Worm (Caenorhabditis elegans) whole organism, mixed stage, embryonic: ENCODE results near the gene C03B1.17.

ENCODE experiments used
- M03D4.4 ChIP-seq: sonication (generic microtip); optimal IDR thresholded peaks from 2 replicates; lab custom pipeline; 2017; ENCODE audit warnings: mild to moderate bottlenecking, missing genetic modification characterization, missing compliant biosample characterization
- bed-3 ChIP-seq: fragments of 200-800 bp; sonication (Bioruptor generic); optimal IDR thresholded peaks from 3 replicates; lab custom pipeline; 2018; ENCODE audit warnings: mild to moderate bottlenecking, missing genetic modification characterization, moderate library complexity, missing compliant biosample characterization
- ceh-39 ChIP-seq: fragments of 150-350 bp; optimal IDR thresholded peaks from 2 replicates; lab custom pipeline; 2014; ENCODE audit warnings: missing biosample characterization, missing genetic modification characterization
- ceh-43 ChIP-seq: fragments of 200-800 bp; sonication (Bioruptor generic); optimal IDR thresholded peaks from 2 replicates; lab custom pipeline; 2018; ENCODE audit warnings: mild to moderate bottlenecking, missing genetic modification characterization, moderate library complexity, missing compliant biosample characterization
- ceh-83 ChIP-seq: fragments of 200-800 bp; sonication (Bioruptor generic); optimal IDR thresholded peaks from 2 replicates; lab custom pipeline; 2018; ENCODE audit warnings: mild to moderate bottlenecking, missing genetic modification characterization, missing compliant biosample characterization
- ces-1 ChIP-seq: fragments of 150-350 bp; optimal IDR thresholded peaks from 2 replicates; lab custom pipeline; 2014; ENCODE audit warnings: missing biosample characterization, missing genetic modification reagents, missing genetic modification characterization
- cnd-1 ChIP-seq: fragments of 200-800 bp; sonication (Bioruptor generic); optimal IDR thresholded peaks from 2 replicates; lab custom pipeline; 2018; ENCODE audit warnings: mild to moderate bottlenecking, missing genetic modification characterization, missing compliant biosample characterization
- drap-1 ChIP-seq: fragments of 200-800 bp; sonication (Bioruptor generic); optimal IDR thresholded peaks from 3 replicates; lab custom pipeline; 2018; ENCODE audit warnings: mild to moderate bottlenecking, missing genetic modification characterization, missing compliant biosample characterization
- elt-1 ChIP-seq: sonication (generic microtip); optimal IDR thresholded peaks from 2 replicates; lab custom pipeline; 2017; ENCODE audit warnings: missing genetic modification characterization, mild to moderate bottlenecking, missing compliant biosample characterization, antibody characterized with exemption, moderate library complexity, borderline replicate concordance; ENCODE audit not compliant: insufficient read depth
- elt-3 ChIP-seq: fragments of 150-350 bp; optimal IDR thresholded peaks from 2 replicates; lab custom pipeline; 2014; ENCODE audit warnings: missing biosample characterization, missing genetic modification characterization
- flh-1 ChIP-seq: fragments of 200-800 bp; sonication (Bioruptor generic); optimal IDR thresholded peaks from 2 replicates; lab custom pipeline; 2018; ENCODE audit warnings: mild to moderate bottlenecking, missing genetic modification characterization, moderate library complexity, missing compliant biosample characterization
- ham-2 ChIP-seq: fragments of 200-800 bp; sonication (Bioruptor generic); optimal IDR thresholded peaks from 2 replicates; lab custom pipeline; 2018; ENCODE audit warnings: mild to moderate bottlenecking, missing genetic modification characterization, missing compliant biosample characterization
- hlh-1 ChIP-seq: fragments of 150-350 bp; optimal IDR thresholded peaks from 2 replicates; lab custom pipeline; 2014; ENCODE audit warnings: missing biosample characterization, missing genetic modification reagents, missing genetic modification characterization
- lin-13 ChIP-seq: fragments of 150-350 bp; optimal IDR thresholded peaks from 2 replicates; lab custom pipeline; 2014; ENCODE audit warnings: missing biosample characterization, missing genetic modification characterization
- lin-32 ChIP-seq: fragments of 200-800 bp; sonication (Bioruptor generic); optimal IDR thresholded peaks from 2 replicates; lab custom pipeline; 2018; ENCODE audit warnings: mild to moderate bottlenecking, missing genetic modification characterization, missing compliant biosample characterization
- lsy-2 ChIP-seq: fragments of 150-350 bp; optimal IDR thresholded peaks from 2 replicates; lab custom pipeline; 2014; ENCODE audit warnings: missing biosample characterization, missing genetic modification characterization
- mab-5 ChIP-seq: fragments of 150-350 bp; optimal IDR thresholded peaks from 2 replicates; lab custom pipeline; 2014; ENCODE audit warnings: missing biosample characterization, missing genetic modification characterization
- mep-1 ChIP-seq: fragments of 150-350 bp; optimal IDR thresholded peaks from 2 replicates; lab custom pipeline; 2017; ENCODE audit warnings: missing biosample characterization, missing genetic modification reagents, missing genetic modification characterization, inconsistent platforms
- mls-2 ChIP-seq: sonication (generic microtip); optimal IDR thresholded peaks from 2 replicates; lab custom pipeline; 2016; ENCODE audit warnings: mild to moderate bottlenecking, missing genetic modification characterization, moderate library complexity, missing compliant biosample characterization
- nhr-12 ChIP-seq: fragments of 150-350 bp; optimal IDR thresholded peaks from 2 replicates; lab custom pipeline; 2014; ENCODE audit warnings: missing biosample characterization, missing genetic modification characterization
- nhr-2 ChIP-seq: fragments of 150-350 bp; optimal IDR thresholded peaks from 2 replicates; lab custom pipeline; 2014; ENCODE audit warnings: missing biosample characterization, missing genetic modification characterization
- nhr-237 ChIP-seq: fragments of 150-350 bp; optimal IDR thresholded peaks from 2 replicates; lab custom pipeline; 2014; ENCODE audit warnings: missing biosample characterization, missing genetic modification characterization
- nhr-28 ChIP-seq: fragments of 150-350 bp; optimal IDR thresholded peaks from 2 replicates; lab custom pipeline; 2014; ENCODE audit warnings: missing biosample characterization, missing genetic modification characterization
- nhr-76 ChIP-seq: sonication (generic microtip); optimal IDR thresholded peaks from 2 replicates; lab custom pipeline; 2017; ENCODE audit warnings: missing biosample characterization, missing genetic modification characterization
- pha-4 ChIP-seq: fragments of 150-350 bp; optimal IDR thresholded peaks from 2 replicates; lab custom pipeline; 2018; ENCODE audit warnings: missing biosample characterization, missing genetic modification reagents, missing genetic modification characterization
- sem-2 ChIP-seq: fragments of 200-800 bp; sonication (Bioruptor generic); optimal IDR thresholded peaks from 2 replicates; lab custom pipeline; 2018; ENCODE audit warnings: mild to moderate bottlenecking, missing genetic modification characterization, missing compliant biosample characterization
- snpc-4 ChIP-seq: fragments of 150-350 bp; optimal IDR thresholded peaks from 2 replicates; lab custom pipeline; 2014; ENCODE audit warnings: missing biosample characterization, missing genetic modification characterization
- sptf-1 ChIP-seq: sonication (generic microtip); optimal IDR thresholded peaks from 2 replicates; lab custom pipeline; 2017; ENCODE audit warnings: mild to moderate bottlenecking, missing genetic modification characterization, moderate library complexity, missing compliant biosample characterization
- tbx-8 ChIP-seq: fragments of 200-800 bp; sonication (Bioruptor generic); optimal IDR thresholded peaks from 2 replicates; lab custom pipeline; 2018; ENCODE audit warnings: mild to moderate bottlenecking, missing genetic modification characterization, moderate library complexity, missing compliant biosample characterization
- unc-120 ChIP-seq: sonication (generic microtip); optimal IDR thresholded peaks from 2 replicates; lab custom pipeline; 2017; ENCODE audit warnings: missing genetic modification characterization, missing compliant biosample characterization; ENCODE audit not compliant: poor library complexity, severe bottlenecking
- unc-39 ChIP-seq: fragments of 150-350 bp; optimal IDR thresholded peaks from 2 replicates; lab custom pipeline; 2014; ENCODE audit warnings: missing biosample characterization, missing genetic modification characterization
- unc-62 ChIP-seq: fragments of 150-350 bp; optimal IDR thresholded peaks from 2 replicates; lab custom pipeline; 2014; ENCODE audit warnings: missing biosample characterization, missing genetic modification reagents, missing genetic modification characterization
- zip-8 ChIP-seq: fragments of 150-350 bp; optimal IDR thresholded peaks from 2 replicates; lab custom pipeline; 2014; ENCODE audit warnings: missing biosample characterization, missing genetic modification characterization

The C03B1.17 gene

DNA sequence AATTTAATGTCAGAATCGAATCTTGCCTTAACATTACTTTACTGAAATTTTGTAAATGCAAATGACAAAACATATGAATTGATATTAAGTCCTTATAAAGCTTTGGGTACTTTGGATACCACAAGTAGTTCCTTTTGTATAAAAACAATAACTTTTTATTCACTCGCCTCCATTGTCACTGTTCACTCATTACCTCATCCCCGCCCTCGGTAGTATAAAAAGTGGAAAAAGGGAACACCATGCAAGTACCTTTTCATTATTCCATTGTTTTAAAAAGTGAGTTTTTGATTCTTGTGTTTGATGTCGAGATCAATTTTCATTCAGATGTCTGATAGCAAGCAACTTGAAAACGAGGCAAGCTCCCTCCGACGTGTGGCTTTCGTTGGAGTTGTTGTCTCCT, 39.5 kb upstream of the C03B1.17 start, which contains the start of gene col-171:
col-171 (plus strand) TSS at position 301 of the 400 bp plus-strand sequence.
- TF ChIP-seq M03D4.4 = no peak
- TF ChIP-seq flh-1 (GFP tag; lab: Kevin White, UChicago) = no peak
- TF ChIP-seq lin-32 = no peak
- TF ChIP-seq, all 35 proteins: peak for 0

DNA sequence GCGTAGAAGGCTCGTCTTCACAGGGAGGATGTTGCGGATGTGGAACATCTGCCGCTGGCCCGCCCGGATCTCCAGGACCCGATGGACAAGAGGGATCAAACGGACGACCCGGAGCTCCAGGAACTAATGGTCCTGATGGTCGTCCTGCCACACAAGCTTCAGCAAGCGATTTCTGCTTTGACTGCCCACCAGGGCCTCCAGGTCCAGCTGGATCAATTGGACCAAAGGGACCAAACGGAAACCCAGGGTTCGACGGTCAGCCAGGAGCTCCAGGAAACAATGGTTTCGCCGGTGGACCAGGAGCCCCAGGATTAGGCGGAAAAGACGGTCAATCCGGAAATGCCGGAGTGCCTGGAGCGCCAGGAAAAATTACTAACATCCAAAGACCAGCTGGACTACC, 38.8 kb upstream of the C03B1.17 start:
- TF ChIP-seq nhr-2 (tag; lab: Kevin White, UChicago) (no peak), mep-1 (tag; lab: Kevin White, UChicago) (no peak), drap-1 (GFP tag; lab: Kevin White, UChicago) (no peak), pha-4 (no peak), cnd-1 (no peak), sem-2 (no peak), bed-3 (GFP tag; lab: Kevin White, UChicago) (no peak), nhr-76 (no peak), unc-62 (GFP tag; lab: Kevin White, UChicago) (no peak), lin-32 (no peak)
- TF ChIP-seq, all 35 proteins: peak for 0

DNA sequence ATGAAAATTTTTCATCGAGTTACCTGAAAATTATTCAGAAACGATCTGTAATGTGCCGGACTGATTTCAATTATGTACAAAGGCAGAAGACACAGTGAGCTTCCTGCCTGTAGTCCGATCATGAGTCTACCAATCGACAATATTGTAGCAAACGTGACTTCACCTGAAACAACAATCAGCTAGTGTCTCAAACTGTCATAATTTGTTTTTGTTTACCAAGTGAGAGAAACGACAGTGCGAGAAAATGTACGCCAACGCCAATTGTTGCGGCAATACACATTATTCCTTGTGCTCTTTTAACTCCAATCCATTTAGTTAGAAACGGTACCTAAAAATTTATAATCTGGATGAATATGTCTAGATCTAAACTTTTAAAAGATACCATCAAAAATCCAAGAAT, 36.1 kb upstream of the C03B1.17 start:
- no peak for TF ChIP-seq zip-8 (tag; lab: Kevin White, UChicago)
- no peak for TF ChIP-seq nhr-12 (tag; lab: Kevin White, UChicago)
- TF ChIP-seq nhr-76 = no peak
- TF ChIP-seq snpc-4 (tag; lab: Kevin White, UChicago) = no peak
- no peak for TF ChIP-seq pha-4
- TF ChIP-seq elt-1 (tag; lab: Kevin White, UChicago) = no peak
- TF ChIP-seq nhr-28 (tag; lab: Kevin White, UChicago) = no peak
- TF ChIP-seq lsy-2 (tag; lab: Kevin White, UChicago) = no peak
- no peak for TF ChIP-seq ceh-83
- TF ChIP-seq bed-3 (GFP tag; lab: Kevin White, UChicago) = no peak
- no peak for TF ChIP-seq lin-32
- no peak for TF ChIP-seq unc-39
- TF ChIP-seq flh-1 (GFP tag; lab: Kevin White, UChicago) = no peak
- TF ChIP-seq mep-1 (tag; lab: Kevin White, UChicago) = no peak
- TF ChIP-seq nhr-237 = no peak
- TF ChIP-seq ham-2 (GFP tag; lab: Kevin White, UChicago) = no peak
- no peak for TF ChIP-seq ceh-39 (tag; lab: Kevin White, UChicago)
- no peak for TF ChIP-seq ces-1 (GFP tag; lab: Kevin White, UChicago)

DNA sequence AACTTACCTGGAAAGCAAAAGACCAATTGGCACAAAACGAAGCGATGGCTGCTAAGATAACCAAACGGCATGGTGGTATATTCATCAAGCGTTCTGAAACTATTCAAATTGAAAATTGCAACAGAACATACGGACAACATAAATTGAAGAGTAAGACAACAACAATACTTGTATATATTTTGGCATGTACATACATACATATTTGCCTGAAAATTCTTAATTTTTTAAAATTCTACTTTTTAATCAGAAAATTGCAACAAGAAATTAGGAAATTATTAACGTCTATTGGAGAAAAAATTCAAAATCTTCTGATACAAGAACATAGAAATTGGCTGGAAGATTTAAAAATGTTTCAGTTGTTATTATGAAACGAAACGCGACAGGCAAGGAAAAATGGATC, 35.5 kb upstream of the C03B1.17 start, which contains the start of gene C03B1.13:
C03B1.13 (minus strand) TSS at position 101 of the 400 bp plus-strand sequence.
- TF ChIP-seq mls-2 (no peak), ceh-43 (GFP tag; lab: Kevin White, UChicago) (no peak), bed-3 (GFP tag; lab: Kevin White, UChicago) (no peak), nhr-28 (tag; lab: Kevin White, UChicago) (no peak), mab-5 (tag; lab: Kevin White, UChicago) (no peak), ham-2 (GFP tag; lab: Kevin White, UChicago) (no peak), tbx-8 (GFP tag; lab: Kevin White, UChicago) (no peak), elt-1 (tag; lab: Kevin White, UChicago) (no peak), lin-32 (no peak), flh-1 (GFP tag; lab: Kevin White, UChicago) (no peak), nhr-237 (no peak), zip-8 (tag; lab: Kevin White, UChicago) (no peak), lin-13 (tag; lab: Kevin White, UChicago) (no peak), hlh-1 (tag; lab: Kevin White, UChicago) (no peak), elt-3 (tag; lab: Kevin White, UChicago) (no peak), sem-2 (no peak), ceh-83 (no peak), ces-1 (GFP tag; lab: Kevin White, UChicago) (no peak), sptf-1 (tag; lab: Kevin White, UChicago) (no peak)

DNA sequence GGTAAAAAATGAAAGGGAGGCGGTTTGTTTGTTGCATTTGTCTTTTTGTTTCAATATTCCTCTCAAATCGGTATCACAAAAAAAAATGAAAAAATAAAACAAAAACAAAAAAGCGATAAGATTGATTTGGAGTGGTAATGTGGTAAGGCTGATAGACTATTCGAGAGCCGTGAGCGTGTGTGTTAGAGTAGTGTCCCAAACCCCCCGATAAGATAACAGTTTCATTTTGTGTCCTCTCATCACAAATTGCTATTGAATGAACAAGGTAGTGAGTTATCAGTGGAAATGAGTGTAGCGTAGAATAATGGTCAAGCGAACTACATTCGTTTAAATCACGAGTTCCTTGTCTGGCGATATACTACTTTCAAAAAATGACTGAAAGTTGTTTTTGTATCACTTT, 35.0 kb upstream of the C03B1.17 start:
- no peak for TF ChIP-seq mep-1 (tag; lab: Kevin White, UChicago)
- no peak for TF ChIP-seq nhr-28 (tag; lab: Kevin White, UChicago)
- no peak for TF ChIP-seq sem-2
- no peak for TF ChIP-seq lsy-2 (tag; lab: Kevin White, UChicago)
- TF ChIP-seq nhr-2 (tag; lab: Kevin White, UChicago) = no peak
- no peak for TF ChIP-seq bed-3 (GFP tag; lab: Kevin White, UChicago)
- no peak for TF ChIP-seq flh-1 (GFP tag; lab: Kevin White, UChicago)
- TF ChIP-seq ceh-43 (GFP tag; lab: Kevin White, UChicago) = no peak
- TF ChIP-seq ces-1 (GFP tag; lab: Kevin White, UChicago) = no peak
- no peak for TF ChIP-seq unc-62 (GFP tag; lab: Kevin White, UChicago)
- TF ChIP-seq lin-13 (tag; lab: Kevin White, UChicago) = no peak
- TF ChIP-seq lin-32 = no peak
- no peak for TF ChIP-seq nhr-76
- TF ChIP-seq tbx-8 (GFP tag; lab: Kevin White, UChicago) = no peak
- TF ChIP-seq mls-2 = no peak
- TF ChIP-seq unc-120 (tag; lab: Kevin White, UChicago) = no peak
- no peak for TF ChIP-seq zip-8 (tag; lab: Kevin White, UChicago)
